Fruit fly (Drosophila melanogaster) whole organism, embryonic: ENCODE data around the gene Eig71Ec.
A peak's percentile ranks its signal among the peaks of the same experiment; 100 is the strongest.

Experiments
- ATbp ChIP-seq: fragments of 200-800 bp; sonication (Bioruptor generic); optimal IDR thresholded peaks from 2 replicates; lab custom pipeline; 2017; ENCODE audit warnings: missing biosample characterization, mild to moderate bottlenecking, missing genetic modification characterization, missing genetic modification reagents
- Aef1 ChIP-seq: fragments of 200-800 bp; sonication (Bioruptor generic); IDR thresholded peaks from 3 replicates; pipeline ENCODE4 v1.3.6; 2022; ENCODE audit warnings: missing biosample characterization, missing genetic modification characterization
- Bdp1 ChIP-seq: fragments of 200-800 bp; sonication (Bioruptor generic); optimal IDR thresholded peaks from 3 replicates; lab custom pipeline; 2016; ENCODE audit warnings: missing biosample characterization, missing genetic modification characterization
- CG10267 ChIP-seq: fragments of 200-800 bp; sonication (Bioruptor generic); optimal IDR thresholded peaks from 2 replicates; lab custom pipeline; 2018; ENCODE audit warnings: missing biosample characterization, mild to moderate bottlenecking, missing genetic modification characterization, moderate library complexity
- CG1602 ChIP-seq: fragments of 200-800 bp; sonication (Bioruptor generic); optimal IDR thresholded peaks from 3 replicates; lab custom pipeline; 2016; ENCODE audit warnings: missing biosample characterization, missing genetic modification characterization
- CG1603 ChIP-seq: fragments of 200-800 bp; sonication (Bioruptor generic); optimal IDR thresholded peaks from 2 replicates; lab custom pipeline; 2019; ENCODE audit warnings: missing biosample characterization, mild to moderate bottlenecking, missing genetic modification characterization, moderate library complexity
- CG16813 ChIP-seq: fragments of 200-800 bp; sonication (Bioruptor generic); IDR thresholded peaks from 3 replicates; pipeline ENCODE4 v1.3.6; 2022; ENCODE audit warnings: missing biosample characterization, missing genetic modification characterization; ENCODE audit not compliant: partially characterized antibody
- CG17328 ChIP-seq: fragments of 200-800 bp; sonication (Bioruptor generic); IDR thresholded peaks from 2 replicates; pipeline ENCODE4 v1.3.6; 2022; ENCODE audit warnings: missing biosample characterization, missing genetic modification characterization
- CG2116 ChIP-seq: fragments of 200-800 bp; sonication (Bioruptor generic); optimal IDR thresholded peaks from 3 replicates; lab custom pipeline; 2018; ENCODE audit warnings: missing biosample characterization, mild to moderate bottlenecking, missing genetic modification characterization
- CG30403 ChIP-seq: fragments of 200-800 bp; sonication (Bioruptor generic); optimal IDR thresholded peaks from 3 replicates; lab custom pipeline; 2016; ENCODE audit warnings: missing biosample characterization, missing genetic modification characterization
- CG34224 ChIP-seq: fragments of 200-800 bp; sonication (Bioruptor generic); IDR thresholded peaks from 3 replicates; pipeline ENCODE4 v1.3.6; 2022; ENCODE audit warnings: missing biosample characterization, missing genetic modification characterization; ENCODE audit not compliant: partially characterized antibody
- CG43689 ChIP-seq: fragments of 200-800 bp; sonication (Bioruptor generic); IDR thresholded peaks from 2 replicates; pipeline ENCODE4 v1.3.6; 2022; ENCODE audit warnings: missing biosample characterization, missing genetic modification characterization
- CG4617 ChIP-seq: fragments of 200-800 bp; sonication (Bioruptor generic); optimal IDR thresholded peaks from 3 replicates; lab custom pipeline; 2016; ENCODE audit warnings: missing biosample characterization, missing genetic modification characterization, borderline replicate concordance
- CG6254 ChIP-seq: fragments of 200-800 bp; sonication (Bioruptor generic); optimal IDR thresholded peaks from 3 replicates; lab custom pipeline; 2017; ENCODE audit warnings: mild to moderate bottlenecking, missing biosample characterization, missing genetic modification reagents, missing genetic modification characterization
- CG6791 ChIP-seq: fragments of 200-800 bp; sonication (Bioruptor generic); IDR thresholded peaks from 3 replicates; pipeline ENCODE4 v1.3.6; 2022; ENCODE audit warnings: missing biosample characterization, missing genetic modification characterization; ENCODE audit not compliant: partially characterized antibody
- CG7963 ChIP-seq: fragments of 200-800 bp; sonication (Bioruptor generic); IDR thresholded peaks from 3 replicates; pipeline ENCODE4 v1.3.6; 2022; ENCODE audit warnings: missing biosample characterization, missing genetic modification characterization; ENCODE audit not compliant: partially characterized antibody
- CG9215 ChIP-seq: fragments of 200-800 bp; sonication (Bioruptor generic); IDR thresholded peaks from 2 replicates; pipeline ENCODE4 v1.3.6; 2022; ENCODE audit warnings: missing biosample characterization, missing genetic modification characterization
- CG9797 ChIP-seq: fragments of 200-800 bp; sonication (Bioruptor generic); optimal IDR thresholded peaks from 3 replicates; lab custom pipeline; 2018; ENCODE audit warnings: missing biosample characterization, mild to moderate bottlenecking, missing genetic modification characterization
- Chrac-16 ChIP-seq: fragments of 200-800 bp; sonication (Bioruptor generic); optimal IDR thresholded peaks from 3 replicates; lab custom pipeline; 2016; ENCODE audit warnings: missing biosample characterization, missing genetic modification characterization
- Dll ChIP-seq: fragments of 200-800 bp; sonication (Bioruptor generic); IDR thresholded peaks from 4 replicates; pipeline ENCODE4 v1.3.6; 2022; ENCODE audit warnings: missing biosample characterization, missing genetic modification characterization; ENCODE audit not compliant: partially characterized antibody
- Dp ChIP-seq: fragments of 200-800 bp; sonication (Bioruptor generic); optimal IDR thresholded peaks from 2 replicates; lab custom pipeline; 2018; ENCODE audit warnings: missing biosample characterization, mild to moderate bottlenecking, missing genetic modification characterization, moderate library complexity
- Dref ChIP-seq: fragments of 200-800 bp; sonication (Bioruptor generic); IDR thresholded peaks from 2 replicates; pipeline ENCODE4 v1.3.6; 2022; ENCODE audit warnings: missing biosample characterization, missing genetic modification characterization
- Ets97D ChIP-seq: fragments of 200-800 bp; sonication (Bioruptor generic); optimal IDR thresholded peaks from 3 replicates; lab custom pipeline; 2016; ENCODE audit warnings: missing biosample characterization, missing genetic modification characterization
- HLH54F ChIP-seq: fragments of 200-800 bp; sonication (Bioruptor generic); optimal IDR thresholded peaks from 3 replicates; lab custom pipeline; 2016; ENCODE audit warnings: missing biosample characterization, missing genetic modification characterization
- MBD-R2 ChIP-seq: fragments of 200-800 bp; sonication (Bioruptor generic); IDR thresholded peaks from 2 replicates; pipeline ENCODE4 v1.3.6; 2022; ENCODE audit warnings: missing biosample characterization, missing genetic modification characterization
- Mrtf ChIP-seq: fragments of 200-800 bp; sonication (Bioruptor generic); IDR thresholded peaks from 3 replicates; pipeline ENCODE4 v1.3.6; 2022; ENCODE audit warnings: missing biosample characterization, missing genetic modification characterization
- Myb ChIP-seq: fragments of 200-800 bp; sonication (Bioruptor generic); optimal IDR thresholded peaks from 2 replicates; lab custom pipeline; 2016; ENCODE audit warnings: missing biosample characterization, missing genetic modification characterization
- Oaz ChIP-seq: fragments of 200-800 bp; sonication (Bioruptor generic); IDR thresholded peaks from 2 replicates; pipeline ENCODE4 v1.3.6; 2022; ENCODE audit warnings: missing biosample characterization, missing genetic modification characterization
- Spps ChIP-seq: fragments of 200-800 bp; sonication (Bioruptor generic); optimal IDR thresholded peaks from 2 replicates; lab custom pipeline; 2018; ENCODE audit warnings: missing biosample characterization, mild to moderate bottlenecking, missing genetic modification characterization
- Sry-δ ChIP-seq: fragments of 200-800 bp; sonication (Bioruptor generic); optimal IDR thresholded peaks from 2 replicates; lab custom pipeline; 2016; ENCODE audit warnings: missing biosample characterization, missing genetic modification characterization
- Stat92E ChIP-seq, 3 experiments: fragments of >200 bp in 2 of 3; fragments of 200-800 bp in 1 of 3; sonication (Bioruptor generic) in 1 of 3; optimal IDR thresholded peaks; 2 replicates each; lab custom pipeline; 2017 to 2019; ENCODE audit warnings: missing biosample characterization in 3 of 3, missing genetic modification characterization in 3 of 3, mild to moderate bottlenecking in 1 of 3, moderate library complexity in 1 of 3
- Tbp ChIP-seq: fragments of >200 bp; optimal IDR thresholded peaks from 2 replicates; lab custom pipeline; 2018; ENCODE audit warnings: missing biosample characterization, missing genetic modification characterization
- YL-1 ChIP-seq: fragments of 200-800 bp; sonication (Bioruptor generic); optimal IDR thresholded peaks from 3 replicates; lab custom pipeline; 2017; ENCODE audit warnings: missing biosample characterization, mild to moderate bottlenecking, missing genetic modification characterization
- amos ChIP-seq: fragments of 200-800 bp; sonication (Bioruptor generic); IDR thresholded peaks from 2 replicates; pipeline ENCODE4 v1.3.6; 2022; ENCODE audit warnings: missing biosample characterization, missing genetic modification characterization; ENCODE audit not compliant: partially characterized antibody
- ato ChIP-seq: fragments of 200-800 bp; sonication (Bioruptor generic); IDR thresholded peaks from 2 replicates; pipeline ENCODE4 v1.3.6; 2022; ENCODE audit warnings: missing biosample characterization, missing genetic modification characterization; ENCODE audit not compliant: partially characterized antibody
- cato ChIP-seq: fragments of 200-800 bp; sonication (Bioruptor generic); optimal IDR thresholded peaks from 2 replicates; lab custom pipeline; 2016; ENCODE audit warnings: missing biosample characterization, missing genetic modification characterization, borderline replicate concordance
- danr ChIP-seq: fragments of 200-800 bp; sonication (Bioruptor generic); IDR thresholded peaks from 2 replicates; pipeline ENCODE4 v1.3.6; 2022; ENCODE audit warnings: missing biosample characterization, missing genetic modification characterization
- dimm ChIP-seq: fragments of 200-800 bp; sonication (Bioruptor generic); IDR thresholded peaks from 2 replicates; pipeline ENCODE4 v1.3.6; 2022; ENCODE audit warnings: missing biosample characterization, missing genetic modification characterization
- eyg ChIP-seq: fragments of 200-800 bp; sonication (Bioruptor generic); optimal IDR thresholded peaks from 3 replicates; lab custom pipeline; 2016; ENCODE audit warnings: missing biosample characterization, missing genetic modification characterization
- fd96Cb ChIP-seq: fragments of 200-800 bp; sonication (Bioruptor generic); optimal IDR thresholded peaks from 2 replicates; lab custom pipeline; 2018; ENCODE audit warnings: missing biosample characterization, mild to moderate bottlenecking, missing genetic modification characterization, moderate library complexity
- gt ChIP-seq: fragments of 200-800 bp; sonication (Bioruptor generic); IDR thresholded peaks from 2 replicates; pipeline ENCODE4 v1.3.6; 2022; ENCODE audit warnings: missing biosample characterization, missing genetic modification characterization
- hbn ChIP-seq: fragments of 200-800 bp; sonication (Bioruptor generic); IDR thresholded peaks from 2 replicates; pipeline ENCODE4 v1.3.6; 2022; ENCODE audit warnings: missing biosample characterization, missing genetic modification characterization; ENCODE audit not compliant: partially characterized antibody
- lilli ChIP-seq: fragments of 200-800 bp; sonication (Bioruptor generic); optimal IDR thresholded peaks from 3 replicates; lab custom pipeline; 2016; ENCODE audit warnings: missing biosample characterization, missing genetic modification characterization
- mld ChIP-seq: fragments of 200-800 bp; sonication (Bioruptor generic); IDR thresholded peaks from 3 replicates; pipeline ENCODE4 v1.3.6; 2022; ENCODE audit warnings: missing biosample characterization, missing genetic modification characterization; ENCODE audit not compliant: partially characterized antibody
- nerfin-2 ChIP-seq: fragments of 200-800 bp; sonication (Bioruptor generic); IDR thresholded peaks from 2 replicates; pipeline ENCODE4 v1.3.6; 2022; ENCODE audit warnings: missing biosample characterization, missing genetic modification characterization; ENCODE audit not compliant: partially characterized antibody
- rib ChIP-seq: fragments of 200-800 bp; sonication (Bioruptor generic); IDR thresholded peaks from 2 replicates; pipeline ENCODE4 v1.3.6; 2022; ENCODE audit warnings: missing biosample characterization, missing genetic modification characterization
- stwl ChIP-seq: fragments of 200-800 bp; sonication (Bioruptor generic); optimal IDR thresholded peaks from 3 replicates; lab custom pipeline; 2018; ENCODE audit warnings: missing biosample characterization, mild to moderate bottlenecking, missing genetic modification characterization, moderate library complexity
- trem ChIP-seq: fragments of 200-800 bp; optimal IDR thresholded peaks from 3 replicates; lab custom pipeline; 2019; ENCODE audit warnings: missing biosample characterization, mild to moderate bottlenecking, missing genetic modification characterization, moderate library complexity
- trh ChIP-seq: fragments of 200-800 bp; sonication (Bioruptor generic); optimal IDR thresholded peaks from 2 replicates; lab custom pipeline; 2016; ENCODE audit warnings: missing biosample characterization, missing genetic modification characterization
- zen2 ChIP-seq: fragments of 200-800 bp; sonication (Bioruptor generic); IDR thresholded peaks from 3 replicates; pipeline ENCODE4 v1.3.6; 2022; ENCODE audit warnings: missing biosample characterization, missing genetic modification characterization; ENCODE audit not compliant: partially characterized antibody

The Eig71Ec gene

DNA sequence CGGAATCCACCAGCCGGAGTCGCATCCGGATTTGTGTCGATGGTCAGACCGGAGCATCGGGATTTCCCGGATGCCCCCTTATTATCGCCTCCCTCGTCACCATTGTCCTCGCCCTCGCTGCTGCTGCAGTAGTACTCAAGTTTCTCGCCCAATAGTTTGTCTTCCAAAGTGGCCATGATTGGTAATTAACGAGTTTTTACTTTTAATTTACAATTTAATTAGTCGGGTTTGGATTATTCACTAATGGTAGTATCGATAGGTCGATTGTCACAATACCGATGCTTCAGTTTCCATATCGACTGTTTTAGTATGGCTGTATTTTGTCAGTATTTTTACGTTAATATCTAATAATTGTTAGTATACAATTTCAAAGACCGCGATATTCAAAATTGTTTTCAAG lies 41.9 kb downstream of the Eig71Ec start, which contains the start of gene CG7650 (continued):
- TF ChIP-seq CG10267 (tag; lab: Kevin White, UChicago) (peak; percentile 74), mld (GFP tag; lab: Robert Waterston, UW) (peak; percentile 74; the same call in 2 of the 3 replicates), HLH54F (no peak), Sry-δ (GFP tag; lab: Kevin White, UChicago) (peak; percentile 73), Dref (GFP tag; lab: Robert Waterston, UW) (peak; percentile 91), Spps (no peak), Dll (GFP tag; lab: Robert Waterston, UW) (peak; percentile 96), CG6254 (GFP tag; lab: Kevin White, UChicago) (no peak), Tbp (GFP tag; lab: Kevin White, UChicago) (no peak), CG30403 (GFP tag; lab: Kevin White, UChicago) (no peak), Bdp1 (GFP tag; lab: Kevin White, UChicago) (no peak), fd96Cb (tag; lab: Kevin White, UChicago) (no peak), Stat92E (GFP tag; optimal IDR thresholded peaks at IDR 0.05; lab: Kevin White, UChicago) (peak in 1 of 3 experiments; percentile 65), CG1603 (tag; lab: Kevin White, UChicago) (peak; percentile 39), CG16813 (GFP tag; lab: Robert Waterston, UW) (peak; percentile 77), CG9797 (peak; percentile 83), zen2 (GFP tag; lab: Robert Waterston, UW) (peak; percentile 93), CG17328 (no peak), trh (GFP tag; lab: Kevin White, UChicago) (no peak), CG7963 (GFP tag; lab: Robert Waterston, UW) (peak; percentile 79), CG1602 (GFP tag; lab: Kevin White, UChicago) (no peak), trem (tag; lab: Kevin White, UChicago) (peak; percentile 54), CG34224 (GFP tag; lab: Robert Waterston, UW) (peak; percentile 94), MBD-R2 (GFP tag; lab: Robert Waterston, UW) (peak; percentile 68), ato (peak; percentile 80), eyg (no peak), CG2116 (GFP tag; lab: Kevin White, UChicago) (peak; percentile 76), Mrtf (GFP tag; lab: Robert Waterston, UW) (no peak), hbn (GFP tag; lab: Robert Waterston, UW) (peak; percentile 97), nerfin-2 (peak; percentile 60; the same call in 1 of the 2 replicates), Myb (GFP tag; lab: Kevin White, UChicago) (peak; percentile 28), dimm (no peak), cato (GFP tag; lab: Kevin White, UChicago) (no peak), stwl (tag; lab: Kevin White, UChicago) (peak; percentile 72), Ets97D (peak; percentile 12), CG6791 (GFP tag; lab: Robert Waterston, UW) (peak; percentile 88), CG9215 (GFP tag; lab: Robert Waterston, UW) (no peak), CG4617 (GFP tag; lab: Kevin White, UChicago) (peak; percentile 91), danr (no peak), Chrac-16 (GFP tag; lab: Kevin White, UChicago) (no peak), lilli (GFP tag; lab: Kevin White, UChicago) (no peak), gt (GFP tag; lab: Robert Waterston, UW) (no peak), YL-1 (peak; percentile 74), amos (GFP tag; lab: Robert Waterston, UW) (peak; percentile 92), Dp (GFP tag; lab: Kevin White, UChicago) (peak; percentile 93), Aef1 (GFP tag; lab: Robert Waterston, UW) (no peak), CG43689 (GFP tag; lab: Robert Waterston, UW) (no peak), rib (GFP tag; lab: Robert Waterston, UW) (no peak), Oaz (GFP tag; lab: Robert Waterston, UW) (no peak), ATbp (GFP tag; lab: Kevin White, UChicago) (no peak)
